Worm (Caenorhabditis elegans): ENCODE measurements around the gene rbc-1.

DNA sequence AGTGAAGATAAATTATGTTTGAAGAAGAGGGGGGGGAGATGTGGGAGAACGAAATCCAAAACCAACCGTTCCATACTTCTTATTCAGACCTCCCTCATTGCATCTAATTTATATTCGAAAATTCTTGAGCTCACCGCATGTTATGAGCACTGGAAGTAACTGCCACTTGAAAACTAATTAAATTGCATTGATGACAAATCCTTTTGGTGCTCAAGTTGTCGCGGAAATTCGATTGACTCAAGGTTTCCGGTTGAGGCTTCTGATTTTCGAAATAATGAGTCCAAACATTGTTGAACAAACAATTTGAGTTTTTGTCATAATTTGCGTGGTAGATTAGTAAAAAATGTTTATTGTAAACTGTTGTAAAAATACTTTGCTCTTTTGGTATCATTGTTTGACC, 40.9 kb downstream of the rbc-1 start:
- no peak for TF ChIP-seq lin-39 (tag; optimal IDR thresholded peaks at IDR 0.05)
- no peak for TF ChIP-seq mml-1 (tag; optimal IDR thresholded peaks at IDR 0.05)
- no peak for TF ChIP-seq R02D3.7 (tag; optimal IDR thresholded peaks at IDR 0.05)
- TF ChIP-seq nhr-77 (tag; optimal IDR thresholded peaks at IDR 0.05): no peak
- no peak for TF ChIP-seq unc-39 (tag; optimal IDR thresholded peaks at IDR 0.05)
- TF ChIP-seq aly-2 (tag; optimal IDR thresholded peaks at IDR 0.05): no peak
- no peak for TF ChIP-seq nhr-11 (tag; optimal IDR thresholded peaks at IDR 0.05)
- no peak for TF ChIP-seq unc-62 (GFP tag; optimal IDR thresholded peaks at IDR 0.05)
- TF ChIP-seq fos-1 (tag; optimal IDR thresholded peaks at IDR 0.05): no peak

Measured in whole organism, L3 larva.